Worm (Caenorhabditis elegans) whole organism, dauer: ENCODE results near the gene F20B6.9.

Experiments used
- unc-62 ChIP-seq: sonication (generic microtip); optimal IDR thresholded peaks from 2 replicates; lab custom pipeline; 2017; ENCODE audit warnings: missing biosample characterization, missing genetic modification reagents, missing genetic modification characterization

The F20B6.9 gene

ce11 chrX:4159185-4159871, 48.0 kb downstream of the F20B6.9 start:
- TF ChIP-seq unc-62 (GFP tag; lab: Kevin White, UChicago) = no peak

- no peak for TF ChIP-seq unc-62 (GFP tag; lab: Kevin White, UChicago)
Observed at ce11 chrX:4157896-4158295, 49.4 kb downstream of the F20B6.9 start.

DNA sequence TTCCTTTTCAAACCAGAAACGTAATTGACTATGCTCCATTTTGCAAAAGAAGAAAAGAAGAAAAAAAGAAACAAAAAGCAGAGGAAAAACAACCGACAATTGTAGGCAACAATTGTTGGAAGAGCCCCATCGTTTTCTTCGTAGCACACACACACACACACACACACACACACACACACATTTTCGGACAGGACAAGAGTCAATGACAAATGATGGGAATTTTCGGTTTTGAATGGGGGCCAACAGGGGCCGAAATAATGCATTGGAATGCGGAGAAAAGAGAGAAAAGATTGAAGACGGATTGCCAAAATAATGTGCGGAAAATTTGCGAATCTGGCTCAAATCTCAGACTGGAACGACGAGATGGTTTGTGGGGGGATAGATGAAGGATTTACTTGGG, 52.5 kb downstream of the F20B6.9 start:
- no peak for TF ChIP-seq unc-62 (GFP tag; lab: Kevin White, UChicago)
